Fruit fly (Drosophila melanogaster) whole organism, wandering third instar larva: ENCODE data around the gene CSN5.

Experiments
- Abd-B ChIP-seq: fragments of >200 bp; optimal IDR thresholded peaks from 2 replicates; lab custom pipeline; 2017; ENCODE audit warnings: missing biosample characterization, missing genetic modification characterization
- CG32264 ChIP-seq: fragments of 200-800 bp; sonication (Bioruptor generic); optimal IDR thresholded peaks from 2 replicates; lab custom pipeline; 2016; ENCODE audit warnings: missing biosample characterization, missing genetic modification characterization
- CG9705 ChIP-seq: fragments of 200-800 bp; sonication (Bioruptor generic); optimal IDR thresholded peaks from 2 replicates; lab custom pipeline; 2018; ENCODE audit warnings: missing biosample characterization, mild to moderate bottlenecking, missing genetic modification characterization
- CrebA ChIP-seq: fragments of 200-800 bp; sonication (Bioruptor generic); optimal IDR thresholded peaks from 2 replicates; lab custom pipeline; 2016; ENCODE audit warnings: missing biosample characterization, mild to moderate bottlenecking, missing genetic modification characterization, borderline replicate concordance
- Dfd ChIP-seq: fragments of >200 bp; optimal IDR thresholded peaks from 2 replicates; lab custom pipeline; 2017; ENCODE audit warnings: missing biosample characterization, missing genetic modification characterization
- Dif ChIP-seq: fragments of 200-275, 200-300 bp; sonication (Bioruptor generic); optimal IDR thresholded peaks from 2 replicates; lab custom pipeline; 2018; ENCODE audit warnings: missing biosample characterization, missing genetic modification characterization; ENCODE audit not compliant: partially characterized antibody
- GATAd ChIP-seq: sonication (Bioruptor generic); optimal IDR thresholded peaks from 2 replicates; lab custom pipeline; 2016; ENCODE audit warnings: missing biosample characterization, missing genetic modification characterization
- HLH106 ChIP-seq: fragments of 200-800 bp; optimal IDR thresholded peaks from 3 replicates; lab custom pipeline; 2019; ENCODE audit warnings: missing biosample characterization, mild to moderate bottlenecking, missing genetic modification characterization, moderate library complexity
- Hnf4 ChIP-seq: fragments of 200-800 bp; sonication (Bioruptor generic); optimal IDR thresholded peaks from 2 replicates; lab custom pipeline; 2016; ENCODE audit warnings: missing biosample characterization, mild to moderate bottlenecking, missing genetic modification characterization
- Hr78 ChIP-seq: fragments of >200 bp; optimal IDR thresholded peaks from 2 replicates; lab custom pipeline; 2017; ENCODE audit warnings: missing biosample characterization, missing genetic modification characterization
- Hr83 ChIP-seq: fragments of 200-300 bp; sonication (Bioruptor generic); optimal IDR thresholded peaks from 2 replicates; lab custom pipeline; 2016; ENCODE audit warnings: missing biosample characterization, mild to moderate bottlenecking, missing genetic modification characterization, moderate library complexity; ENCODE audit not compliant: poor library complexity, severe bottlenecking
- Jra ChIP-seq: sonication (Bioruptor generic); optimal IDR thresholded peaks from 2 replicates; lab custom pipeline; 2016; ENCODE audit warnings: missing biosample characterization, missing genetic modification characterization
- Mio ChIP-seq: sonication (Bioruptor generic); optimal IDR thresholded peaks from 2 replicates; lab custom pipeline; 2016; ENCODE audit warnings: missing biosample characterization, missing genetic modification characterization
- Myc ChIP-seq: fragments of >200 bp; optimal IDR thresholded peaks from 2 replicates; lab custom pipeline; 2017
- N ChIP-seq: fragments of >200 bp; optimal IDR thresholded peaks from 2 replicates; lab custom pipeline; 2018; ENCODE audit warnings: missing biosample characterization, missing external identifiers, missing genetic modification characterization
- OdsH ChIP-seq: fragments of 200-800 bp; sonication (Bioruptor generic); optimal IDR thresholded peaks from 2 replicates; lab custom pipeline; 2016; ENCODE audit warnings: missing biosample characterization, mild to moderate bottlenecking, missing genetic modification characterization
- Rel ChIP-seq, 2 experiments: fragments of 200-800 bp; sonication (Bioruptor generic) in 1 of 2; optimal IDR thresholded peaks; 2 replicates in 1 of 2; 3 replicates in 1 of 2; lab custom pipeline; 2016 to 2019; ENCODE audit warnings: mild to moderate bottlenecking in 2 of 2, missing biosample characterization in 2 of 2, missing genetic modification characterization in 2 of 2, moderate library complexity in 1 of 2
- Sp1 ChIP-seq: fragments of 200-800 bp; sonication (Bioruptor generic); optimal IDR thresholded peaks from 3 replicates; lab custom pipeline; 2019; ENCODE audit warnings: missing biosample characterization, mild to moderate bottlenecking, missing genetic modification characterization, moderate library complexity
- Vsx2 ChIP-seq: fragments of 200-300, 225-300 bp; sonication (Bioruptor generic); optimal IDR thresholded peaks from 2 replicates; lab custom pipeline; 2018; ENCODE audit warnings: missing biosample characterization, missing genetic modification characterization; ENCODE audit not compliant: partially characterized antibody
- br ChIP-seq: fragments of 200-800 bp; sonication (Bioruptor generic); optimal IDR thresholded peaks from 2 replicates; lab custom pipeline; 2016; ENCODE audit warnings: missing biosample characterization, missing genetic modification characterization
- brk ChIP-seq: fragments of 200-800 bp; sonication (Bioruptor generic); optimal IDR thresholded peaks from 2 replicates; lab custom pipeline; 2016; ENCODE audit warnings: missing biosample characterization, mild to moderate bottlenecking, missing genetic modification characterization
- dl ChIP-seq, 2 experiments: fragments of 175-275, 200-275 bp in 1 of 2; fragments of 200-275 bp in 1 of 2; sonication (Bioruptor generic); optimal IDR thresholded peaks; lab custom pipeline; 2018; ENCODE audit warnings: mild to moderate bottlenecking in 2 of 2, missing biosample characterization in 2 of 2, missing genetic modification characterization in 2 of 2, moderate library complexity in 2 of 2; ENCODE audit not compliant: partially characterized antibody in 2 of 2, insufficient read depth in 1 of 2
- dmrt93B ChIP-seq: fragments of 200-800 bp; sonication (Bioruptor generic); optimal IDR thresholded peaks from 2 replicates; lab custom pipeline; 2018; ENCODE audit warnings: missing biosample characterization, mild to moderate bottlenecking, missing genetic modification characterization
- ey ChIP-seq: fragments of 200-800 bp; sonication (Bioruptor generic); optimal IDR thresholded peaks from 2 replicates; lab custom pipeline; 2016; ENCODE audit warnings: missing biosample characterization, missing genetic modification characterization
- foxo ChIP-seq, 2 experiments: fragments of 200-800 bp; sonication (Bioruptor generic); optimal IDR thresholded peaks; 2 replicates in 1 of 2; 3 replicates in 1 of 2; lab custom pipeline; 2016 to 2017; ENCODE audit warnings: missing biosample characterization in 2 of 2, missing genetic modification characterization in 2 of 2
- fru ChIP-seq: fragments of 200-800 bp; sonication (Bioruptor generic); optimal IDR thresholded peaks from 3 replicates; lab custom pipeline; 2016; ENCODE audit warnings: missing biosample characterization, mild to moderate bottlenecking, missing genetic modification characterization
- h ChIP-seq: fragments of 200-800 bp; sonication (Bioruptor generic); optimal IDR thresholded peaks from 3 replicates; lab custom pipeline; 2016; ENCODE audit warnings: missing biosample characterization, mild to moderate bottlenecking, missing genetic modification characterization
- jim ChIP-seq: fragments of 175-275, 200-325 bp; sonication (Bioruptor generic); optimal IDR thresholded peaks from 2 replicates; lab custom pipeline; 2016; ENCODE audit warnings: missing biosample characterization, mild to moderate bottlenecking, missing genetic modification characterization
- lola ChIP-seq: fragments of >200 bp; optimal IDR thresholded peaks from 2 replicates; lab custom pipeline; 2017; ENCODE audit warnings: missing biosample characterization, missing genetic modification characterization
- pan ChIP-seq: fragments of >200 bp; optimal IDR thresholded peaks from 2 replicates; lab custom pipeline; 2017
- psq ChIP-seq: fragments of 200-800 bp; sonication (Bioruptor generic); optimal IDR thresholded peaks from 3 replicates; lab custom pipeline; 2017; ENCODE audit warnings: missing biosample characterization, mild to moderate bottlenecking, missing genetic modification characterization, moderate library complexity
- rgr ChIP-seq: fragments of 200-800 bp; sonication (Bioruptor generic); optimal IDR thresholded peaks from 3 replicates; lab custom pipeline; 2016; ENCODE audit warnings: missing biosample characterization, mild to moderate bottlenecking, missing genetic modification characterization
- sage ChIP-seq: fragments of 200-800 bp; sonication (Bioruptor generic); optimal IDR thresholded peaks from 2 replicates; lab custom pipeline; 2016; ENCODE audit warnings: missing biosample characterization, mild to moderate bottlenecking, missing genetic modification characterization
- sv ChIP-seq: fragments of 200-800 bp; sonication (Bioruptor generic); optimal IDR thresholded peaks from 3 replicates; lab custom pipeline; 2016; ENCODE audit warnings: missing biosample characterization, missing genetic modification characterization
- tai ChIP-seq: sonication (Bioruptor generic); optimal IDR thresholded peaks from 2 replicates; lab custom pipeline; 2016; ENCODE audit warnings: missing biosample characterization, missing genetic modification characterization
- woc ChIP-seq: sonication (Bioruptor generic); optimal IDR thresholded peaks from 2 replicates; lab custom pipeline; 2016; ENCODE audit warnings: missing biosample characterization, mild to moderate bottlenecking, missing genetic modification characterization

The CSN5 gene

dm6 chr3R:16431707-16432106 lies 38.2 kb upstream of the CSN5 start:
- TF ChIP-seq br (peak; percentile 25), rgr (GFP tag; lab: Kevin White, UChicago) (peak; percentile 27), psq (GFP tag; lab: Kevin White, UChicago) (no peak), Jra (GFP tag; lab: Kevin White, UChicago) (no peak), HLH106 (tag; lab: Kevin White, UChicago) (peak; percentile 13), jim (GFP tag; lab: Kevin White, UChicago) (no peak), tai (GFP tag; lab: Kevin White, UChicago) (no peak), Mio (GFP tag; lab: Kevin White, UChicago) (no peak), N (GFP tag; lab: Kevin White, UChicago) (peak; percentile 60), Sp1 (peak; percentile 1), CrebA (GFP tag; lab: Kevin White, UChicago) (no peak), Hnf4 (GFP tag; lab: Kevin White, UChicago) (peak; percentile 66), Hr83 (GFP tag; lab: Kevin White, UChicago) (peak; percentile 19), CG9705 (no peak), Myc (lab: Kevin White, UChicago) (peak; percentile 85), lola (no peak), foxo (GFP tag; optimal IDR thresholded peaks at IDR 0.05; lab: Kevin White, UChicago) (peak in 1 of 2 experiments; percentile 20), pan (no peak), OdsH (GFP tag; lab: Kevin White, UChicago) (no peak), h (GFP tag; lab: Kevin White, UChicago) (no peak), sage (GFP tag; lab: Kevin White, UChicago) (no peak), sv (GFP tag; lab: Kevin White, UChicago) (no peak), Dif (GFP tag; lab: Kevin White, UChicago) (no peak), CG32264 (no peak), Dfd (no peak), GATAd (GFP tag; lab: Kevin White, UChicago) (no peak), fru (GFP tag; lab: Kevin White, UChicago) (no peak), Rel (GFP tag; optimal IDR thresholded peaks at IDR 0.05; lab: Kevin White, UChicago) (no peak), Rel (tag; optimal IDR thresholded peaks at IDR 0.05; lab: Kevin White, UChicago) (peak; percentile 6), Abd-B (GFP tag; lab: Kevin White, UChicago) (no peak)

- TF ChIP-seq dl (GFP tag; optimal IDR thresholded peaks at IDR 0.05; lab: Kevin White, UChicago; ENCODE audit: insufficient read depth in 1 of 2, partially characterized antibody in 2 of 2) (no peak), psq (GFP tag; lab: Kevin White, UChicago) (peak; percentile 57), Rel (GFP tag; optimal IDR thresholded peaks at IDR 0.05; lab: Kevin White, UChicago) (no peak), Rel (tag; optimal IDR thresholded peaks at IDR 0.05; lab: Kevin White, UChicago) (peak; percentile 76), Sp1 (peak; percentile 70), ey (GFP tag; lab: Kevin White, UChicago) (peak; percentile 51), Hr83 (GFP tag; lab: Kevin White, UChicago) (no peak), HLH106 (tag; lab: Kevin White, UChicago) (peak; percentile 77), Dfd (no peak), dmrt93B (GFP tag; lab: Kevin White, UChicago) (no peak), rgr (GFP tag; lab: Kevin White, UChicago) (peak; percentile 64), foxo (GFP tag; optimal IDR thresholded peaks at IDR 0.05; lab: Kevin White, UChicago) (peak in 1 of 2 experiments; percentile 78), CG9705 (peak; percentile 57), Jra (GFP tag; lab: Kevin White, UChicago) (peak; percentile 51), brk (GFP tag; lab: Kevin White, UChicago) (no peak), fru (GFP tag; lab: Kevin White, UChicago) (no peak), woc (GFP tag; lab: Kevin White, UChicago) (peak; percentile 48), br (peak; percentile 68), Myc (lab: Kevin White, UChicago) (no peak), Hr78 (GFP tag; lab: Kevin White, UChicago) (no peak), OdsH (GFP tag; lab: Kevin White, UChicago) (peak; percentile 65), sv (GFP tag; lab: Kevin White, UChicago) (peak; percentile 15)
These were observed 37.2 kb upstream of the CSN5 start, which contains the start of gene Fntb for dm6 chr3R:16432665-16433065. Fntb (plus strand) TSS chr3R:16432998.

DNA sequence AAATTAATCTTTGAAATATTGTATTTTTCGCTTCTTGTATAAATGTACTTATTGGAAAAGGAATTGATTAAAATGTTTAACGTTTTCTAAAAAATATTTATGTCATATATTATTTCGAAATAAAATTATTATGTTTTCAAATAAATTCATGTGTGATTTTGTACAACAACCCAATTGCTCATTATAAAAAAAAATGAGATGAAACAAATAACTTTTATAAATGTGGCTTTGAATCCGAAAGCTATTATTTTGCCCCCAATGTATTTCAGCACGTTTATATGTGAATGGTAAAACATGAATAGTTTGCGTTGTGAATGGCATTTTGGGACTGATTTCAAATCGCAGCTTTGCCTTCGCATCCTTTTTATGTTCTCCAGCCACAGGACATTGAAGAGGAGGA lies 35.3 kb upstream of the CSN5 start, which contains the start of gene CG14881:
Gene CG14881 (plus strand): TSS at position 301 of the 400 bp plus-strand sequence.
- TF ChIP-seq HLH106 (tag; lab: Kevin White, UChicago) (no peak), woc (GFP tag; lab: Kevin White, UChicago) (no peak), lola (no peak), OdsH (GFP tag; lab: Kevin White, UChicago) (no peak), ey (GFP tag; lab: Kevin White, UChicago) (no peak), h (GFP tag; lab: Kevin White, UChicago) (no peak), foxo (GFP tag; optimal IDR thresholded peaks at IDR 0.05; lab: Kevin White, UChicago) (no peak), tai (GFP tag; lab: Kevin White, UChicago) (no peak), dmrt93B (GFP tag; lab: Kevin White, UChicago) (no peak), Vsx2 (GFP tag; lab: Kevin White, UChicago) (no peak), rgr (GFP tag; lab: Kevin White, UChicago) (no peak), Myc (lab: Kevin White, UChicago) (no peak), brk (GFP tag; lab: Kevin White, UChicago) (no peak), Hr83 (GFP tag; lab: Kevin White, UChicago) (no peak)
- TF ChIP-seq, all 38 proteins: peak for 0
